Fruit fly (Drosophila melanogaster) whole organism, wandering third instar larva: ENCODE results near the gene CG33511.

Experiments
- CG9705 ChIP-seq: fragments of 200-800 bp; sonication (Bioruptor generic); optimal IDR thresholded peaks from 2 replicates; lab custom pipeline; 2018; ENCODE audit warnings: missing biosample characterization, mild to moderate bottlenecking, missing genetic modification characterization
- Hr78 ChIP-seq: fragments of >200 bp; optimal IDR thresholded peaks from 2 replicates; lab custom pipeline; 2017; ENCODE audit warnings: missing biosample characterization, missing genetic modification characterization

DNA sequence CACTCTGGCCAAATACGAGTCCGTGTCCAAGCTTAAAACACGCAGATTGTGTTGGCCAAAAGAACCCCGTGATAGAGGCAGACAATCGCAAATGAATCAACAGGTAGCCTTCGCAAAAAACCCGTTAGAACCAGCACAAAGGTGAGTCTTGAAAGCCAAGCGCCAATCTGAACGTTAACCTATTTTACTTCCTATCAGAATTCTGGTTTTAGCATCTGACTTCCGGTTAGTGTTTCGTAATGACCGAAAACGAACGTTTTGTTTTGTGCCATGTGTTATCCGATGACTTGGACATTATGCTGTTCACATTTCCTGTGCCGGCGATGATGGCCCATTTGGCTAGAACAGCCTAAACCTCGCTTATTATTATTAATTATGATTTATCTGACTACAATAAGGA is 9.9 kb downstream of the CG33511 start:
- TF ChIP-seq CG9705 (GFP tag; lab: Kevin White, UChicago): no peak
- no peak for TF ChIP-seq Hr78 (GFP tag; lab: Kevin White, UChicago)
